Worm (Caenorhabditis elegans) whole organism, young adult: ENCODE data around the gene F13D12.8.

Experiments used
- B0336.3 ChIP-seq: fragments of 200-800 bp; sonication (Bioruptor generic); IDR thresholded peaks from 2 replicates; pipeline ENCODE4 v1.3.6; 2022; ENCODE audit warnings: missing genetic modification characterization, missing compliant biosample characterization
- F52B5.7 ChIP-seq: sonication (generic microtip); optimal IDR thresholded peaks from 2 replicates; lab custom pipeline; 2016; ENCODE audit warnings: mild to moderate bottlenecking, missing genetic modification characterization, missing compliant biosample characterization
- F57C9.4 ChIP-seq: sonication (generic microtip); optimal IDR thresholded peaks from 2 replicates; lab custom pipeline; 2017; ENCODE audit warnings: mild to moderate bottlenecking, missing genetic modification characterization, missing compliant biosample characterization
- K11D2.4 ChIP-seq: fragments of 200-800 bp; sonication (Bioruptor generic); IDR thresholded peaks from 2 replicates; pipeline ENCODE4 v1.3.6; 2022; ENCODE audit warnings: missing genetic modification reagents, missing genetic modification characterization, missing compliant biosample characterization
- T07F8.4 ChIP-seq: sonication (generic microtip); optimal IDR thresholded peaks from 2 replicates; lab custom pipeline; 2016; ENCODE audit warnings: mild to moderate bottlenecking, missing genetic modification characterization, moderate library complexity, missing compliant biosample characterization
- T26A5.8 ChIP-seq: sonication (generic microtip); optimal IDR thresholded peaks from 2 replicates; lab custom pipeline; 2016; ENCODE audit warnings: missing genetic modification characterization, missing compliant biosample characterization
- Y53G8AR.9 ChIP-seq: fragments of 200-800 bp; sonication (Bioruptor generic); conservative IDR thresholded peaks from 2 replicates; pipeline ENCODE4 v1.3.6; 2022; ENCODE audit warnings: missing genetic modification reagents, missing genetic modification characterization, missing compliant biosample characterization
- aptf-3 ChIP-seq: fragments of 200-800 bp; sonication (Bioruptor generic); IDR thresholded peaks from 2 replicates; pipeline ENCODE4 v1.3.6; 2022; ENCODE audit warnings: missing genetic modification characterization, missing compliant biosample characterization
- atf-7 ChIP-seq: sonication (generic microtip); optimal IDR thresholded peaks from 2 replicates; lab custom pipeline; 2017; ENCODE audit warnings: mild to moderate bottlenecking, missing genetic modification characterization, missing compliant biosample characterization
- cebp-1 ChIP-seq, 2 experiments: fragments of 200-800 bp in 1 of 2; sonication (Bioruptor generic) in 1 of 2; sonication (generic microtip) in 1 of 2; IDR thresholded peaks in 1 of 2; optimal IDR thresholded peaks in 1 of 2; 2 replicates each; pipeline versions ENCODE4 v1.3.6 to Lab custom; 2017 to 2022; ENCODE audit warnings: missing compliant biosample characterization in 2 of 2, missing genetic modification characterization in 2 of 2, mild to moderate bottlenecking in 1 of 2, missing genetic modification reagents in 1 of 2, moderate library complexity in 1 of 2
- ceh-100 ChIP-seq: fragments of 200-800 bp; sonication (Bioruptor generic); IDR thresholded peaks from 2 replicates; pipeline ENCODE4 v1.3.6; 2022; ENCODE audit warnings: missing genetic modification reagents, missing genetic modification characterization, missing compliant biosample characterization
- ceh-79 ChIP-seq: sonication (generic microtip); optimal IDR thresholded peaks from 2 replicates; lab custom pipeline; 2017; ENCODE audit warnings: mild to moderate bottlenecking, missing genetic modification characterization, missing compliant biosample characterization
- chd-7 ChIP-seq: sonication (generic microtip); optimal IDR thresholded peaks from 2 replicates; lab custom pipeline; 2016; ENCODE audit warnings: mild to moderate bottlenecking, missing genetic modification characterization, moderate library complexity, missing compliant biosample characterization
- dpff-1 ChIP-seq: sonication (generic microtip); optimal IDR thresholded peaks from 2 replicates; lab custom pipeline; 2017; ENCODE audit warnings: mild to moderate bottlenecking, missing genetic modification characterization, missing compliant biosample characterization
- dpl-1 ChIP-seq: fragments of 150-350 bp; optimal IDR thresholded peaks from 2 replicates; lab custom pipeline; 2014; ENCODE audit warnings: missing biosample characterization, missing genetic modification reagents, missing genetic modification characterization
- egl-18 ChIP-seq: fragments of 200-800 bp; sonication (Bioruptor generic); IDR thresholded peaks from 2 replicates; pipeline ENCODE4 v1.3.6; 2022; ENCODE audit warnings: missing genetic modification reagents, missing genetic modification characterization, missing compliant biosample characterization
- egl-44 ChIP-seq: fragments of 200-800 bp; sonication (Bioruptor generic); IDR thresholded peaks from 2 replicates; pipeline ENCODE4 v1.3.6; 2022; ENCODE audit warnings: missing genetic modification reagents, missing genetic modification characterization, missing compliant biosample characterization
- ekl-4 ChIP-seq: fragments of 200-800 bp; sonication (Bioruptor generic); IDR thresholded peaks from 2 replicates; pipeline ENCODE4 v1.3.6; 2022; ENCODE audit warnings: missing genetic modification reagents, missing genetic modification characterization, missing compliant biosample characterization
- ets-4 ChIP-seq: fragments of 200-800 bp; sonication (Bioruptor generic); optimal IDR thresholded peaks from 2 replicates; lab custom pipeline; 2018; ENCODE audit warnings: mild to moderate bottlenecking, missing genetic modification characterization, missing compliant biosample characterization
- him-1 ChIP-seq: sonication (generic microtip); optimal IDR thresholded peaks from 2 replicates; lab custom pipeline; 2016; ENCODE audit warnings: missing genotype, missing genetic modification reagents, missing genetic modification characterization, missing compliant biosample characterization
- hmg-1.2 ChIP-seq: fragments of 200-800 bp; sonication (Bioruptor generic); IDR thresholded peaks from 2 replicates; pipeline ENCODE4 v1.3.6; 2022; ENCODE audit warnings: missing genetic modification reagents, missing genetic modification characterization, missing compliant biosample characterization
- hmg-20 ChIP-seq: fragments of 200-800 bp; sonication (Bioruptor generic); IDR thresholded peaks from 2 replicates; pipeline ENCODE4 v1.3.6; 2022; ENCODE audit warnings: missing genetic modification reagents, missing genetic modification characterization, missing compliant biosample characterization
- hrde-1 ChIP-seq: sonication (generic microtip); optimal IDR thresholded peaks from 2 replicates; lab custom pipeline; 2016; ENCODE audit warnings: missing genetic modification characterization, mild to moderate bottlenecking, missing compliant biosample characterization, moderate library complexity, missing genotype, missing genetic modification reagents, borderline replicate concordance
- hsf-1 ChIP-seq: fragments of 200-800 bp; sonication (Bioruptor generic); IDR thresholded peaks from 2 replicates; pipeline ENCODE4 v1.3.6; 2022; ENCODE audit warnings: missing genetic modification reagents, missing genetic modification characterization, missing compliant biosample characterization
- lag-1 ChIP-seq: fragments of 200-800 bp; sonication (Bioruptor generic); IDR thresholded peaks from 2 replicates; pipeline ENCODE4 v1.3.6; 2022; ENCODE audit warnings: missing genetic modification reagents, missing genetic modification characterization, missing compliant biosample characterization
- lsl-1 ChIP-seq: fragments of 200-800 bp; sonication (Bioruptor generic); optimal IDR thresholded peaks from 2 replicates; lab custom pipeline; 2018; ENCODE audit warnings: mild to moderate bottlenecking, missing genetic modification characterization, moderate library complexity, missing compliant biosample characterization
- madf-10 ChIP-seq: sonication (generic microtip); optimal IDR thresholded peaks from 2 replicates; lab custom pipeline; 2016; ENCODE audit warnings: mild to moderate bottlenecking, missing genetic modification characterization, missing compliant biosample characterization
- madf-3 ChIP-seq: fragments of 200-800 bp; sonication (Bioruptor generic); IDR thresholded peaks from 2 replicates; pipeline ENCODE4 v1.3.6; 2022; ENCODE audit warnings: missing genetic modification reagents, missing genetic modification characterization, missing compliant biosample characterization
- madf-6 ChIP-seq: fragments of 200-800 bp; sonication (Bioruptor generic); IDR thresholded peaks from 2 replicates; pipeline ENCODE4 v1.3.6; 2022; ENCODE audit warnings: missing genetic modification reagents, missing genetic modification characterization, missing compliant biosample characterization
- madf-8 ChIP-seq: fragments of 200-800 bp; sonication (Bioruptor generic); conservative IDR thresholded peaks from 2 replicates; pipeline ENCODE4 v1.3.6; 2022; ENCODE audit warnings: missing genetic modification reagents, missing genetic modification characterization, missing compliant biosample characterization
- mcd-1 ChIP-seq: fragments of 200-800 bp; sonication (Bioruptor generic); IDR thresholded peaks from 2 replicates; pipeline ENCODE4 v1.3.6; 2022; ENCODE audit warnings: missing genetic modification reagents, missing genetic modification characterization, missing compliant biosample characterization
- mes-4 ChIP-seq: sonication (generic microtip); optimal IDR thresholded peaks from 2 replicates; lab custom pipeline; 2016; ENCODE audit warnings: missing genotype, missing genetic modification characterization, missing compliant biosample characterization
- mxl-1 ChIP-seq: sonication (generic microtip); optimal IDR thresholded peaks from 2 replicates; lab custom pipeline; 2016; ENCODE audit warnings: missing genetic modification characterization, missing compliant biosample characterization
- nfyb-1 ChIP-seq: fragments of 200-800 bp; sonication (Bioruptor generic); IDR thresholded peaks from 2 replicates; pipeline ENCODE4 v1.3.6; 2022; ENCODE audit warnings: missing genetic modification reagents, missing genetic modification characterization, missing compliant biosample characterization
- nhr-179 ChIP-seq: sonication (generic microtip); optimal IDR thresholded peaks from 2 replicates; lab custom pipeline; 2016; ENCODE audit warnings: mild to moderate bottlenecking, missing genetic modification characterization, missing compliant biosample characterization
- nhr-27 ChIP-seq: fragments of 200-800 bp; sonication (Bioruptor generic); optimal IDR thresholded peaks from 2 replicates; lab custom pipeline; 2018; ENCODE audit warnings: mild to moderate bottlenecking, missing genetic modification characterization, moderate library complexity, missing compliant biosample characterization
- nhr-90 ChIP-seq: sonication (generic microtip); optimal IDR thresholded peaks from 2 replicates; lab custom pipeline; 2016; ENCODE audit warnings: missing genotype, mild to moderate bottlenecking, missing genetic modification characterization, missing compliant biosample characterization
- pha-4 ChIP-seq: fragments of 150-350 bp; sonication (generic microtip); optimal IDR thresholded peaks from 2 replicates; lab custom pipeline; 2014; ENCODE audit warnings: missing biosample characterization, missing genetic modification reagents, missing genetic modification characterization
- repo-1 ChIP-seq: sonication (generic microtip); optimal IDR thresholded peaks from 2 replicates; lab custom pipeline; 2017; ENCODE audit warnings: mild to moderate bottlenecking, missing genetic modification characterization, missing compliant biosample characterization
- sdz-38 ChIP-seq: sonication (generic microtip); optimal IDR thresholded peaks from 2 replicates; lab custom pipeline; 2016; ENCODE audit warnings: missing genotype, missing genetic modification characterization, missing compliant biosample characterization
- sea-2 ChIP-seq: fragments of 200-800 bp; sonication (Bioruptor generic); IDR thresholded peaks from 2 replicates; pipeline ENCODE4 v1.3.6; 2022; ENCODE audit warnings: missing genetic modification characterization, missing compliant biosample characterization
- snpc-4 ChIP-seq, 5 experiments: fragments of 150-350 bp in 1 of 5; sonication (generic microtip) in 4 of 5; optimal IDR thresholded peaks; 2 replicates each; lab custom pipeline; 2014 to 2018; ENCODE audit warnings: missing genetic modification characterization in 5 of 5, missing biosample characterization in 3 of 5, antibody characterized with exemption in 2 of 5, mild to moderate bottlenecking in 2 of 5, missing compliant biosample characterization in 2 of 5, missing genotype in 2 of 5, moderate library complexity in 2 of 5, missing genetic modification reagents in 1 of 5
- tlf-1 ChIP-seq: fragments of 200-800 bp; sonication (Bioruptor generic); optimal IDR thresholded peaks from 2 replicates; lab custom pipeline; 2018; ENCODE audit warnings: mild to moderate bottlenecking, missing genetic modification characterization, missing compliant biosample characterization
- unc-130 ChIP-seq: sonication (generic microtip); optimal IDR thresholded peaks from 2 replicates; lab custom pipeline; 2016; ENCODE audit warnings: missing genetic modification reagents, missing genetic modification characterization, missing compliant biosample characterization
- unc-62 ChIP-seq: fragments of 150-350 bp; optimal IDR thresholded peaks from 2 replicates; lab custom pipeline; 2014; ENCODE audit warnings: missing biosample characterization, missing genetic modification reagents, missing genetic modification characterization
- ztf-25 ChIP-seq: fragments of 200-800 bp; sonication (Bioruptor generic); IDR thresholded peaks from 2 replicates; pipeline ENCODE4 v1.3.6; 2022; ENCODE audit warnings: missing genetic modification reagents, missing genetic modification characterization, missing compliant biosample characterization
- ztf-3 ChIP-seq: fragments of 200-800 bp; sonication (Bioruptor generic); optimal IDR thresholded peaks from 2 replicates; lab custom pipeline; 2018; ENCODE audit warnings: mild to moderate bottlenecking, missing genetic modification characterization, missing compliant biosample characterization
- ztf-6 ChIP-seq: fragments of 200-800 bp; sonication (Bioruptor generic); IDR thresholded peaks from 2 replicates; pipeline ENCODE4 v1.3.6; 2022; ENCODE audit warnings: missing genetic modification reagents, missing genetic modification characterization, missing compliant biosample characterization

Gene F13D12.8

ce11 chrII:11777893-11778480 lies 45.6 kb upstream of the F13D12.8 start, which contains the start of the genes patr-1 and dna-2 (continued):
- TF ChIP-seq madf-3 (0 out of 2 replicates have a peak, but pooled peaks have one; percentile 21), T26A5.8 (tag; lab: Kevin White, UChicago) (no peak), nhr-179 (tag; lab: Kevin White, UChicago) (no peak), mcd-1 (peak; percentile 61), egl-18 (GFP tag; lab: Robert Waterston, UW) (no peak), ets-4 (GFP tag; lab: Kevin White, UChicago) (no peak), F57C9.4 (no peak), him-1 (tag; lab: Kevin White, UChicago) (no peak), snpc-4 (GFP tag; optimal IDR thresholded peaks at IDR 0.05; lab: Kevin White, UChicago) (no peak), snpc-4 (tag; optimal IDR thresholded peaks at IDR 0.05; lab: Kevin White, UChicago) (peak in 3 of 4 experiments; percentile 7 to 63 (median 44)), unc-62 (GFP tag; lab: Kevin White, UChicago) (no peak), hsf-1 (GFP tag; lab: Robert Waterston, UW) (no peak), lsl-1 (peak; percentile 65), nhr-90 (no peak), Y53G8AR.9 (GFP tag; lab: Robert Waterston, UW) (no peak), ztf-3 (GFP tag; lab: Kevin White, UChicago) (no peak), B0336.3 (no peak), chd-7 (tag; lab: Kevin White, UChicago) (no peak), ztf-25 (GFP tag; lab: Robert Waterston, UW) (no peak), sdz-38 (no peak), lag-1 (no peak), K11D2.4 (GFP tag; lab: Robert Waterston, UW) (no peak), F52B5.7 (tag; lab: Kevin White, UChicago) (no peak), atf-7 (no peak), pha-4 (tag; lab: Kevin White, UChicago) (no peak), dpl-1 (GFP tag; lab: Kevin White, UChicago) (peak; percentile 53), sea-2 (GFP tag; lab: Robert Waterston, UW) (no peak), ztf-6 (GFP tag; lab: Robert Waterston, UW) (no peak), unc-130 (GFP tag; lab: Kevin White, UChicago) (no peak), tlf-1 (no peak), egl-44 (GFP tag; lab: Robert Waterston, UW) (no peak), mes-4 (tag; lab: Kevin White, UChicago) (no peak), dpff-1 (tag; lab: Kevin White, UChicago) (no peak), madf-10 (tag; lab: Kevin White, UChicago) (no peak), mxl-1 (tag; lab: Kevin White, UChicago) (no peak), hmg-1.2 (GFP tag; lab: Robert Waterston, UW) (peak; percentile 95), ceh-100 (no peak)

ce11 chrII:11774218-11774617 lies 41.8 kb upstream of the F13D12.8 start, which contains the start of gene F44E5.1:
Gene F44E5.1, minus strand, starts transcription at chrII:11774559.
- TF ChIP-seq dpl-1 (GFP tag; lab: Kevin White, UChicago), result no peak
- TF ChIP-seq aptf-3 (GFP tag; lab: Robert Waterston, UW), result no peak
- TF ChIP-seq chd-7 (tag; lab: Kevin White, UChicago), result peak; percentile 68
- TF ChIP-seq mcd-1, result peak; percentile 35; the same call in 1 of the 2 replicates
- peak; percentile 4 for TF ChIP-seq ceh-79
- no peak for TF ChIP-seq madf-8
- no peak for TF ChIP-seq nhr-27 (tag; lab: Kevin White, UChicago)
- TF ChIP-seq hrde-1 (tag; lab: Kevin White, UChicago), result no peak
- TF ChIP-seq nfyb-1, result peak; percentile 69
- no peak for TF ChIP-seq egl-18 (GFP tag; lab: Robert Waterston, UW)
- peak; percentile 16 for TF ChIP-seq lsl-1
- TF ChIP-seq madf-6 (GFP tag; lab: Robert Waterston, UW), result peak; percentile 42
- no peak for TF ChIP-seq sdz-38
- no peak for TF ChIP-seq cebp-1 (GFP tag; IDR thresholded peaks at IDR 0.05; lab: Robert Waterston, UW)
- TF ChIP-seq cebp-1 (tag; optimal IDR thresholded peaks at IDR 0.05; lab: Kevin White, UChicago), result no peak
- no peak for TF ChIP-seq nhr-90
- no peak for TF ChIP-seq T07F8.4
- TF ChIP-seq repo-1 (tag; lab: Kevin White, UChicago), result no peak
- TF ChIP-seq ekl-4 (GFP tag; lab: Robert Waterston, UW), result peak; percentile 22; the same call in 1 of the 2 replicates
- no peak for TF ChIP-seq hmg-20 (GFP tag; lab: Robert Waterston, UW)
